Worm (Caenorhabditis elegans) whole organism, L2 larva: Measurements from ENCODE around the gene T16H12.3.

Experiments used
- C34F6.9 ChIP-seq: fragments of 150-350 bp; optimal IDR thresholded peaks from 2 replicates; lab custom pipeline; 2014; ENCODE audit warnings: missing biosample characterization, missing genetic modification characterization
- F13H6.1 ChIP-seq: sonication (generic microtip); optimal IDR thresholded peaks from 2 replicates; lab custom pipeline; 2016; ENCODE audit warnings: missing genetic modification characterization, missing compliant biosample characterization
- R02D3.7 ChIP-seq: fragments of 150-350 bp; optimal IDR thresholded peaks from 2 replicates; lab custom pipeline; 2014; ENCODE audit warnings: missing biosample characterization, missing genetic modification characterization
- Y55F3AM.14 ChIP-seq: fragments of 200-800 bp; sonication (Bioruptor generic); optimal IDR thresholded peaks from 2 replicates; lab custom pipeline; 2018; ENCODE audit warnings: mild to moderate bottlenecking, missing genetic modification characterization, missing compliant biosample characterization
- ZK546.5 ChIP-seq: sonication (generic microtip); optimal IDR thresholded peaks from 2 replicates; lab custom pipeline; 2017; ENCODE audit warnings: missing biosample characterization, missing genetic modification characterization
- alr-1 ChIP-seq: fragments of 150-350 bp; optimal IDR thresholded peaks from 2 replicates; lab custom pipeline; 2014; ENCODE audit warnings: missing biosample characterization, missing genetic modification characterization
- aly-2 ChIP-seq: fragments of 150-350 bp; optimal IDR thresholded peaks from 2 replicates; lab custom pipeline; 2014; ENCODE audit warnings: missing biosample characterization, missing genetic modification characterization
- ama-1 ChIP-seq: fragments of 150-350 bp; optimal IDR thresholded peaks from 2 replicates; lab custom pipeline; 2018; ENCODE audit warnings: inconsistent platforms
- blmp-1 ChIP-seq: sonication (generic microtip); optimal IDR thresholded peaks from 2 replicates; lab custom pipeline; 2017; ENCODE audit warnings: missing genetic modification characterization, mild to moderate bottlenecking, missing compliant biosample characterization, antibody characterized with exemption, moderate library complexity; ENCODE audit not compliant: insufficient read depth
- ceh-16 ChIP-seq: fragments of 150-350 bp; optimal IDR thresholded peaks from 2 replicates; lab custom pipeline; 2014; ENCODE audit warnings: missing biosample characterization, missing genetic modification characterization
- ceh-82 ChIP-seq: fragments of 150-350 bp; optimal IDR thresholded peaks from 2 replicates; lab custom pipeline; 2014; ENCODE audit warnings: missing biosample characterization, missing genetic modification characterization
- crh-2 ChIP-seq: sonication (generic microtip); optimal IDR thresholded peaks from 2 replicates; lab custom pipeline; 2017; ENCODE audit warnings: missing biosample characterization, missing genetic modification characterization
- dmd-4 ChIP-seq: sonication (generic microtip); optimal IDR thresholded peaks from 2 replicates; lab custom pipeline; 2017; ENCODE audit warnings: missing biosample characterization, missing genetic modification characterization
- egl-27 ChIP-seq: sonication (generic microtip); optimal IDR thresholded peaks from 3 replicates; lab custom pipeline; 2017; ENCODE audit warnings: missing biosample characterization, missing genetic modification reagents, missing genetic modification characterization
- elt-1 ChIP-seq: fragments of 150-350 bp; optimal IDR thresholded peaks from 2 replicates; lab custom pipeline; 2014; ENCODE audit warnings: missing biosample characterization, missing genetic modification characterization
- elt-3 ChIP-seq: sonication (generic microtip); optimal IDR thresholded peaks from 2 replicates; lab custom pipeline; 2017; ENCODE audit warnings: missing biosample characterization, missing genetic modification characterization
- fos-1 ChIP-seq: fragments of 150-350 bp; optimal IDR thresholded peaks from 2 replicates; lab custom pipeline; 2014; ENCODE audit warnings: missing biosample characterization, missing genetic modification characterization
- gmeb-1 ChIP-seq: fragments of 150-350 bp; optimal IDR thresholded peaks from 2 replicates; lab custom pipeline; 2014; ENCODE audit warnings: missing biosample characterization, missing genetic modification characterization
- lin-11 ChIP-seq: fragments of 150-350 bp; sonication (generic microtip); optimal IDR thresholded peaks from 2 replicates; lab custom pipeline; 2014; ENCODE audit warnings: missing biosample characterization, missing genetic modification characterization, inconsistent platforms, mixed read lengths
- lin-13 ChIP-seq: fragments of 150-350 bp; optimal IDR thresholded peaks from 2 replicates; lab custom pipeline; 2014; ENCODE audit warnings: missing biosample characterization, missing genetic modification reagents, missing genetic modification characterization
- lin-39 ChIP-seq: fragments of 150-350 bp; optimal IDR thresholded peaks from 2 replicates; lab custom pipeline; 2014; ENCODE audit warnings: missing biosample characterization, missing genetic modification reagents, missing genetic modification characterization
- lsy-2 ChIP-seq, 2 experiments: fragments of 150-350 bp in 1 of 2; sonication (generic microtip) in 1 of 2; optimal IDR thresholded peaks; 2 replicates each; lab custom pipeline; 2014 to 2017; ENCODE audit warnings: missing biosample characterization in 2 of 2, missing genetic modification characterization in 2 of 2
- mab-5 ChIP-seq: fragments of 150-350 bp; optimal IDR thresholded peaks from 2 replicates; lab custom pipeline; 2014; ENCODE audit warnings: missing biosample characterization, missing genetic modification characterization
- mbf-1 ChIP-seq: sonication (generic microtip); optimal IDR thresholded peaks from 2 replicates; lab custom pipeline; 2017; ENCODE audit warnings: missing biosample characterization, missing genetic modification characterization
- mdl-1 ChIP-seq, 2 experiments: fragments of 150-350 bp in 1 of 2; sonication (generic microtip) in 1 of 2; optimal IDR thresholded peaks; 2 replicates each; lab custom pipeline; 2017; ENCODE audit warnings: missing biosample characterization in 2 of 2, missing genetic modification characterization in 2 of 2
- nhr-10 ChIP-seq: sonication (generic microtip); optimal IDR thresholded peaks from 2 replicates; lab custom pipeline; 2017; ENCODE audit warnings: missing biosample characterization, missing genetic modification characterization
- nhr-11 ChIP-seq: fragments of 150-350 bp; optimal IDR thresholded peaks from 2 replicates; lab custom pipeline; 2014; ENCODE audit warnings: missing biosample characterization, missing genetic modification characterization
- nhr-12 ChIP-seq: fragments of 150-350 bp; optimal IDR thresholded peaks from 2 replicates; lab custom pipeline; 2014; ENCODE audit warnings: missing biosample characterization, missing genetic modification characterization
- nhr-129 ChIP-seq: fragments of 150-350 bp; optimal IDR thresholded peaks from 2 replicates; lab custom pipeline; 2014; ENCODE audit warnings: missing biosample characterization, missing genetic modification characterization
- nhr-21 ChIP-seq: fragments of 150-350 bp; optimal IDR thresholded peaks from 2 replicates; lab custom pipeline; 2014; ENCODE audit warnings: missing biosample characterization, missing genetic modification characterization
- nhr-23 ChIP-seq: fragments of 150-350 bp; optimal IDR thresholded peaks from 2 replicates; lab custom pipeline; 2014; ENCODE audit warnings: missing biosample characterization, missing genetic modification reagents, missing genetic modification characterization
- nhr-237 ChIP-seq: fragments of 150-350 bp; optimal IDR thresholded peaks from 2 replicates; lab custom pipeline; 2014; ENCODE audit warnings: missing biosample characterization, missing genetic modification characterization
- nhr-25 ChIP-seq: fragments of 150-350 bp; sonication (generic microtip); optimal IDR thresholded peaks from 3 replicates; lab custom pipeline; 2014; ENCODE audit warnings: missing biosample characterization, missing genetic modification characterization
- nhr-6 ChIP-seq: fragments of 150-350 bp; optimal IDR thresholded peaks from 2 replicates; lab custom pipeline; 2014; ENCODE audit warnings: missing biosample characterization, missing genetic modification characterization
- nhr-77 ChIP-seq: fragments of 150-350 bp; optimal IDR thresholded peaks from 2 replicates; lab custom pipeline; 2014; ENCODE audit warnings: missing biosample characterization, missing genetic modification characterization
- peb-1 ChIP-seq: fragments of 150-350 bp; optimal IDR thresholded peaks from 2 replicates; lab custom pipeline; 2014; ENCODE audit warnings: missing biosample characterization, missing genetic modification characterization
- sem-4 ChIP-seq: fragments of 150-350 bp; optimal IDR thresholded peaks from 2 replicates; lab custom pipeline; 2014; ENCODE audit warnings: missing biosample characterization, missing genetic modification reagents, missing genetic modification characterization
- skn-1 ChIP-seq: sonication (generic microtip); optimal IDR thresholded peaks from 2 replicates; lab custom pipeline; 2017; ENCODE audit warnings: missing biosample characterization, missing genetic modification characterization
- sma-3 ChIP-seq: sonication (generic microtip); optimal IDR thresholded peaks from 2 replicates; lab custom pipeline; 2016; ENCODE audit warnings: missing genetic modification reagents, missing genetic modification characterization, missing compliant biosample characterization
- sma-9 ChIP-seq, 2 experiments: fragments of 150-350 bp in 1 of 2; sonication (generic microtip) in 1 of 2; optimal IDR thresholded peaks; 2 replicates each; lab custom pipeline; 2014 to 2016; ENCODE audit warnings: missing genetic modification characterization in 2 of 2, mild to moderate bottlenecking in 1 of 2, missing biosample characterization in 1 of 2, missing compliant biosample characterization in 1 of 2, missing genetic modification reagents in 1 of 2, moderate library complexity in 1 of 2
- snpc-4 ChIP-seq: fragments of 150-350 bp; optimal IDR thresholded peaks from 2 replicates; lab custom pipeline; 2014; ENCODE audit warnings: missing biosample characterization, missing genetic modification characterization
- unc-39 ChIP-seq: fragments of 150-350 bp; optimal IDR thresholded peaks from 2 replicates; lab custom pipeline; 2014; ENCODE audit warnings: missing biosample characterization, missing genetic modification characterization
- unc-55 ChIP-seq: fragments of 150-350 bp; sonication (generic microtip); optimal IDR thresholded peaks from 3 replicates; lab custom pipeline; 2014; ENCODE audit warnings: missing biosample characterization, missing genetic modification reagents, missing genetic modification characterization
- unc-62 ChIP-seq: fragments of 150-350 bp; optimal IDR thresholded peaks from 2 replicates; lab custom pipeline; 2014; ENCODE audit warnings: missing biosample characterization, missing genetic modification reagents, missing genetic modification characterization
- zag-1 ChIP-seq: fragments of 150-350 bp; optimal IDR thresholded peaks from 2 replicates; lab custom pipeline; 2014; ENCODE audit warnings: missing biosample characterization, missing genetic modification characterization
- ztf-1 ChIP-seq: fragments of 200-800 bp; sonication (Bioruptor generic); conservative IDR thresholded peaks from 2 replicates; pipeline ENCODE4 v1.3.6; 2022; ENCODE audit warnings: missing genetic modification characterization, missing compliant biosample characterization
- ztf-11 ChIP-seq: sonication (generic microtip); optimal IDR thresholded peaks from 2 replicates; lab custom pipeline; 2017; ENCODE audit warnings: missing biosample characterization, missing genetic modification characterization
- ztf-4 ChIP-seq: fragments of 150-350 bp; optimal IDR thresholded peaks from 2 replicates; lab custom pipeline; 2014; ENCODE audit warnings: missing biosample characterization, missing genetic modification characterization

Gene T16H12.3

DNA sequence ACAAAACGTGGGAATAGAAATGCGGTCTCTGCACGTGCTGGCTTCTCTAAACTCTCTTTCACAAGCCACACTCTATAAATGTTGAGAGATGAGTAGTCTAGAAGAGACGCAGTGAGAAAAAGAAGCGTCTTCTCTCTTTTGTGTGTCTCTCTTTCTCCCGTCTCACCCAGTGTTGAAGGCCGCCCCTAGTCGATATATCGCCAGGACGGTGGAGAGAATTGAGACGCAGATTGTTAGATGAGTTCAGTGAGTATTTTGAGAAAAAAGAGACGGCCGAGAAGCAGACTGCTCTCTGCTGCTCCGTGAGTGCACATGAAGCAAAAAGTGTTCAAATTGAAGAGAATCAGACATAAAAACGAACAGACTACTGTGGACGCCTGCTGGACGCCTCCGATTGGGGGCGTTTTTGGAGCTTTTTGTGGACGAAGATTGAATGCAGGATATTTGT, 13.5 kb upstream of the T16H12.3 start:
- TF ChIP-seq unc-62 (GFP tag; lab: Kevin White, UChicago) (peak; percentile 80), lin-11 (tag; lab: Kevin White, UChicago) (peak; percentile 84), lsy-2 (tag; optimal IDR thresholded peaks at IDR 0.05; lab: Kevin White, UChicago) (peak; percentile 81 to 94), snpc-4 (tag; lab: Kevin White, UChicago) (peak; percentile 54), sma-9 (GFP tag; optimal IDR thresholded peaks at IDR 0.05; lab: Kevin White, UChicago) (peak; percentile 94), sma-9 (tag; optimal IDR thresholded peaks at IDR 0.05; lab: Kevin White, UChicago) (no peak), blmp-1 (tag; lab: Kevin White, UChicago) (peak; percentile 20), sma-3 (GFP tag; lab: Kevin White, UChicago) (peak; percentile 77), peb-1 (tag; lab: Kevin White, UChicago) (no peak), nhr-23 (tag; lab: Kevin White, UChicago) (no peak), Y55F3AM.14 (GFP tag; lab: Kevin White, UChicago) (peak; percentile 22), ztf-4 (tag; lab: Kevin White, UChicago) (peak; percentile 86), nhr-6 (tag; lab: Kevin White, UChicago) (peak; percentile 89), unc-39 (tag; lab: Kevin White, UChicago) (no peak), ztf-11 (tag; lab: Kevin White, UChicago) (no peak), skn-1 (tag; lab: Kevin White, UChicago) (no peak), sem-4 (peak; percentile 85), gmeb-1 (peak; percentile 77), lin-39 (tag; lab: Kevin White, UChicago) (no peak), ZK546.5 (tag; lab: Kevin White, UChicago) (peak; percentile 42), lin-13 (GFP tag; lab: Kevin White, UChicago) (peak; percentile 83), elt-3 (tag; lab: Kevin White, UChicago) (no peak), mdl-1 (tag; optimal IDR thresholded peaks at IDR 0.05; lab: Kevin White, UChicago) (peak; percentile 96 to 97), F13H6.1 (tag; lab: Kevin White, UChicago) (peak; percentile 97), ceh-82 (peak; percentile 45), nhr-237 (tag; lab: Kevin White, UChicago) (peak; percentile 60), mab-5 (tag; lab: Kevin White, UChicago) (peak; percentile 85), C34F6.9 (tag; lab: Kevin White, UChicago) (peak; percentile 97), ztf-1 (GFP tag; lab: Robert Waterston, UW) (no peak), ama-1 (lab: Kevin White, UChicago) (no peak), crh-2 (peak; percentile 90), egl-27 (tag; lab: Kevin White, UChicago) (peak; percentile 94), alr-1 (tag; lab: Kevin White, UChicago) (no peak), R02D3.7 (peak; percentile 18), fos-1 (peak; percentile 80), ceh-16 (tag; lab: Kevin White, UChicago) (no peak), nhr-77 (tag; lab: Kevin White, UChicago) (peak; percentile 59), nhr-12 (tag; lab: Kevin White, UChicago) (no peak), nhr-11 (tag; lab: Kevin White, UChicago) (no peak), elt-1 (tag; lab: Kevin White, UChicago) (no peak), mbf-1 (tag; lab: Kevin White, UChicago) (no peak), unc-55 (GFP tag; lab: Kevin White, UChicago) (peak; percentile 92), nhr-25 (tag; lab: Kevin White, UChicago) (peak; percentile 77), nhr-21 (tag; lab: Kevin White, UChicago) (peak; percentile 85), nhr-10 (no peak), aly-2 (tag; lab: Kevin White, UChicago) (no peak), dmd-4 (tag; lab: Kevin White, UChicago) (no peak), nhr-129 (peak; percentile 91), zag-1 (tag; lab: Kevin White, UChicago) (peak; percentile 86)
